Worm (Caenorhabditis elegans): ENCODE measurements around the gene dsh-2.

Gene dsh-2

ce11 chrII:5103784-5104457 lies 22.9 kb upstream of the dsh-2 start, which contains the start of the genes C04G6.11 and mpk-2:
TSS of gene C04G6.11 (minus strand) at chrII:5103834.
TSS of gene mpk-2 (plus strand) at chrII:5104118.
- TF ChIP-seq elt-3 (tag; optimal IDR thresholded peaks at IDR 0.05) (no peak), unc-39 (tag; optimal IDR thresholded peaks at IDR 0.05) (no peak), ztf-1 (GFP tag; conservative IDR thresholded peaks at IDR 0.05) (no peak), dmd-4 (tag; optimal IDR thresholded peaks at IDR 0.05) (no peak), fos-1 (tag; optimal IDR thresholded peaks at IDR 0.05) (peak; percentile 73), ama-1 (optimal IDR thresholded peaks at IDR 0.05) (no peak), peb-1 (tag; optimal IDR thresholded peaks at IDR 0.05) (no peak), unc-62 (GFP tag; optimal IDR thresholded peaks at IDR 0.05) (no peak), ztf-11 (tag; optimal IDR thresholded peaks at IDR 0.05) (no peak), nhr-10 (tag; optimal IDR thresholded peaks at IDR 0.05) (no peak), aly-2 (tag; optimal IDR thresholded peaks at IDR 0.05) (no peak), blmp-1 (tag; optimal IDR thresholded peaks at IDR 0.05; ENCODE audit: insufficient read depth) (no peak), ceh-82 (tag; optimal IDR thresholded peaks at IDR 0.05) (no peak), sem-4 (tag; optimal IDR thresholded peaks at IDR 0.05) (no peak), sma-9 (GFP tag; optimal IDR thresholded peaks at IDR 0.05) (peak; percentile 59), sma-9 (tag; optimal IDR thresholded peaks at IDR 0.05) (no peak), F13H6.1 (tag; optimal IDR thresholded peaks at IDR 0.05) (peak; percentile 33), crh-2 (tag; optimal IDR thresholded peaks at IDR 0.05) (peak; percentile 24), R02D3.7 (tag; optimal IDR thresholded peaks at IDR 0.05) (no peak), Y55F3AM.14 (GFP tag; optimal IDR thresholded peaks at IDR 0.05) (no peak), gmeb-1 (tag; optimal IDR thresholded peaks at IDR 0.05) (peak; percentile 25), mab-5 (tag; optimal IDR thresholded peaks at IDR 0.05) (no peak), ceh-16 (tag; optimal IDR thresholded peaks at IDR 0.05) (no peak), sma-3 (GFP tag; optimal IDR thresholded peaks at IDR 0.05) (no peak), ztf-4 (tag; optimal IDR thresholded peaks at IDR 0.05) (no peak), alr-1 (tag; optimal IDR thresholded peaks at IDR 0.05) (no peak), mbf-1 (tag; optimal IDR thresholded peaks at IDR 0.05) (no peak)

ce11 chrII:5103189-5103588 lies 22.2 kb upstream of the dsh-2 start:
- no peak for TF ChIP-seq nhr-23 (tag; optimal IDR thresholded peaks at IDR 0.05)
- peak; percentile 34 for TF ChIP-seq fos-1 (tag; optimal IDR thresholded peaks at IDR 0.05)
- peak; percentile 46 for TF ChIP-seq blmp-1 (tag; optimal IDR thresholded peaks at IDR 0.05; ENCODE audit: insufficient read depth)

ce11 chrII:5101701-5102100 lies 20.7 kb upstream of the dsh-2 start, which contains the start of the genes idpb-3 and idpb-1:
TSS of gene idpb-3 (minus strand) at chrII:5101801.
TSS of gene idpb-1 (plus strand) at chrII:5101984.
- TF ChIP-seq nhr-10 (tag; optimal IDR thresholded peaks at IDR 0.05) = no peak
- no peak for TF ChIP-seq sma-3 (GFP tag; optimal IDR thresholded peaks at IDR 0.05)
- no peak for TF ChIP-seq ceh-16 (tag; optimal IDR thresholded peaks at IDR 0.05)

ce11 chrII:5099649-5100048 lies 18.7 kb upstream of the dsh-2 start, which contains the start of gene C04G6.6:
TSS of gene C04G6.6 (minus strand) at chrII:5099749.
- TF ChIP-seq F13H6.1 (tag; optimal IDR thresholded peaks at IDR 0.05) (no peak), alr-1 (tag; optimal IDR thresholded peaks at IDR 0.05) (no peak), lin-13 (GFP tag; optimal IDR thresholded peaks at IDR 0.05) (no peak), nhr-10 (tag; optimal IDR thresholded peaks at IDR 0.05) (no peak), nhr-21 (tag; optimal IDR thresholded peaks at IDR 0.05) (no peak), nhr-6 (tag; optimal IDR thresholded peaks at IDR 0.05) (no peak), ama-1 (optimal IDR thresholded peaks at IDR 0.05) (no peak), elt-1 (tag; optimal IDR thresholded peaks at IDR 0.05) (no peak), aly-2 (tag; optimal IDR thresholded peaks at IDR 0.05) (no peak), nhr-11 (tag; optimal IDR thresholded peaks at IDR 0.05) (no peak), egl-27 (tag; optimal IDR thresholded peaks at IDR 0.05) (no peak), mdl-1 (tag; optimal IDR thresholded peaks at IDR 0.05) (no peak), nhr-25 (tag; optimal IDR thresholded peaks at IDR 0.05) (no peak), lsy-2 (tag; optimal IDR thresholded peaks at IDR 0.05) (no peak), unc-62 (GFP tag; optimal IDR thresholded peaks at IDR 0.05) (no peak), lin-39 (tag; optimal IDR thresholded peaks at IDR 0.05) (no peak), nhr-23 (tag; optimal IDR thresholded peaks at IDR 0.05) (no peak), C34F6.9 (tag; optimal IDR thresholded peaks at IDR 0.05) (no peak), ztf-11 (tag; optimal IDR thresholded peaks at IDR 0.05) (no peak), mab-5 (tag; optimal IDR thresholded peaks at IDR 0.05) (no peak)
